Worm (Caenorhabditis elegans) whole organism, L4 larva: ENCODE data around the gene hex-2.

Source experiments
- F10B5.3 ChIP-seq: sonication (generic microtip); optimal IDR thresholded peaks from 2 replicates; lab custom pipeline; 2016; ENCODE audit warnings: mild to moderate bottlenecking, missing genetic modification characterization, missing compliant biosample characterization
- T20F7.1 ChIP-seq: fragments of 200-800 bp; sonication (Bioruptor generic); optimal IDR thresholded peaks from 2 replicates; lab custom pipeline; 2018; ENCODE audit warnings: mild to moderate bottlenecking, missing genetic modification characterization, missing compliant biosample characterization
- ZK337.2 ChIP-seq: fragments of 200-800 bp; sonication (Bioruptor generic); IDR thresholded peaks from 2 replicates; pipeline ENCODE4 v1.3.6; 2022; ENCODE audit warnings: missing genetic modification reagents, missing genetic modification characterization, missing compliant biosample characterization
- aha-1 ChIP-seq: fragments of 150-350 bp; peaks from one replicate; lab custom pipeline; 2014; ENCODE audit warnings: missing biosample characterization, missing genetic modification characterization
- ama-1 ChIP-seq: fragments of 150-350 bp; optimal IDR thresholded peaks from 2 replicates; lab custom pipeline; 2014; ENCODE audit warnings: inconsistent platforms, mixed read lengths
- ceh-62 ChIP-seq: sonication (generic microtip); optimal IDR thresholded peaks from 2 replicates; lab custom pipeline; 2017; ENCODE audit warnings: missing biosample characterization, missing genetic modification characterization
- daf-16 ChIP-seq, 3 experiments: sonication (generic microtip); optimal IDR thresholded peaks; 2 replicates each; lab custom pipeline; 2016 to 2017; ENCODE audit warnings: missing genetic modification characterization in 3 of 3, missing genetic modification reagents in 3 of 3, mild to moderate bottlenecking in 2 of 3, missing compliant biosample characterization in 2 of 3, missing biosample characterization in 1 of 3, moderate library complexity in 1 of 3
- daf-19 ChIP-seq: fragments of 200-800 bp; sonication (Bioruptor generic); conservative IDR thresholded peaks from 2 replicates; pipeline ENCODE4 v1.3.6; 2022; ENCODE audit warnings: missing genetic modification characterization, missing compliant biosample characterization
- dmd-6 ChIP-seq: fragments of 200-800 bp; sonication (Bioruptor generic); IDR thresholded peaks from 2 replicates; pipeline ENCODE4 v1.3.6; 2022; ENCODE audit warnings: missing genetic modification reagents, missing genetic modification characterization, missing compliant biosample characterization
- dve-1 ChIP-seq: sonication (generic microtip); optimal IDR thresholded peaks from 2 replicates; lab custom pipeline; 2017; ENCODE audit warnings: antibody characterized with exemption, mild to moderate bottlenecking, missing genetic modification characterization, missing compliant biosample characterization; ENCODE audit not compliant: insufficient read depth
- egl-27 ChIP-seq: sonication (generic microtip); optimal IDR thresholded peaks from 3 replicates; lab custom pipeline; 2017; ENCODE audit warnings: missing biosample characterization, missing genetic modification reagents, missing genetic modification characterization
- fkh-10 ChIP-seq: fragments of 150-350 bp; optimal IDR thresholded peaks from 2 replicates; lab custom pipeline; 2014; ENCODE audit warnings: missing biosample characterization, missing genetic modification reagents, missing genetic modification characterization
- fos-1 ChIP-seq: fragments of 150-350 bp; optimal IDR thresholded peaks from 2 replicates; lab custom pipeline; 2014; ENCODE audit warnings: missing biosample characterization, missing genetic modification characterization
- gei-8 ChIP-seq: fragments of 200-800 bp; sonication (Bioruptor generic); optimal IDR thresholded peaks from 2 replicates; lab custom pipeline; 2018; ENCODE audit warnings: mild to moderate bottlenecking, missing genetic modification characterization, missing compliant biosample characterization
- hif-1 ChIP-seq, 2 experiments: sonication (generic microtip); optimal IDR thresholded peaks; 2 replicates each; lab custom pipeline; 2016 to 2017; ENCODE audit warnings: missing compliant biosample characterization in 2 of 2, missing genetic modification characterization in 2 of 2, missing genetic modification reagents in 2 of 2, missing genotype in 2 of 2, mild to moderate bottlenecking in 1 of 2
- hlh-11 ChIP-seq: fragments of 200-800 bp; sonication (Bioruptor generic); optimal IDR thresholded peaks from 2 replicates; lab custom pipeline; 2018; ENCODE audit warnings: mild to moderate bottlenecking, missing genetic modification characterization, missing compliant biosample characterization
- hlh-30 ChIP-seq: sonication (generic microtip); optimal IDR thresholded peaks from 2 replicates; lab custom pipeline; 2017; ENCODE audit warnings: antibody characterized with exemption, mild to moderate bottlenecking, missing genetic modification characterization, missing compliant biosample characterization; ENCODE audit not compliant: insufficient read depth
- hmg-1.1 ChIP-seq: fragments of 200-800 bp; sonication (Bioruptor generic); IDR thresholded peaks from 2 replicates; pipeline ENCODE4 v1.3.6; 2022; ENCODE audit warnings: missing genetic modification reagents, missing genetic modification characterization, missing compliant biosample characterization
- lin-15B ChIP-seq: fragments of 150-350 bp; sonication (generic microtip); optimal IDR thresholded peaks from 3 replicates; lab custom pipeline; 2014; ENCODE audit warnings: missing biosample characterization, missing genetic modification characterization
- lin-39 ChIP-seq: fragments of 150-350 bp; optimal IDR thresholded peaks from 2 replicates; lab custom pipeline; 2014; ENCODE audit warnings: missing biosample characterization, missing genetic modification reagents, missing genetic modification characterization
- lsy-2 ChIP-seq, 2 experiments: fragments of 150-350 bp in 1 of 2; sonication (generic microtip) in 1 of 2; optimal IDR thresholded peaks; 2 replicates each; lab custom pipeline; 2014 to 2017; ENCODE audit warnings: missing biosample characterization in 2 of 2, missing genetic modification characterization in 2 of 2
- madf-5 ChIP-seq, 2 experiments: fragments of 200-800 bp; sonication (Bioruptor generic); IDR thresholded peaks; 2 replicates each; pipeline ENCODE4 v1.3.6; 2022; ENCODE audit warnings: missing compliant biosample characterization in 2 of 2, missing genetic modification characterization in 2 of 2
- mdl-1 ChIP-seq, 2 experiments: fragments of 150-350 bp in 1 of 2; sonication (generic microtip) in 1 of 2; optimal IDR thresholded peaks; 2 replicates each; lab custom pipeline; 2014 to 2017; ENCODE audit warnings: missing biosample characterization in 2 of 2, missing genetic modification characterization in 2 of 2
- mep-1 ChIP-seq: fragments of 150-350 bp; sonication (generic microtip); optimal IDR thresholded peaks from 3 replicates; lab custom pipeline; 2014; ENCODE audit warnings: missing biosample characterization, missing genetic modification characterization
- mes-2 ChIP-seq: sonication (generic microtip); optimal IDR thresholded peaks from 2 replicates; lab custom pipeline; 2016; ENCODE audit warnings: missing genotype, mild to moderate bottlenecking, missing genetic modification characterization, missing compliant biosample characterization; ENCODE audit not compliant: poor library complexity, severe bottlenecking
- mxl-3 ChIP-seq: fragments of 200-800 bp; sonication (Bioruptor generic); optimal IDR thresholded peaks from 2 replicates; lab custom pipeline; 2018; ENCODE audit warnings: mild to moderate bottlenecking, missing genetic modification characterization, missing compliant biosample characterization
- nhr-11 ChIP-seq: fragments of 150-350 bp; optimal IDR thresholded peaks from 2 replicates; lab custom pipeline; 2014; ENCODE audit warnings: missing biosample characterization, missing genetic modification characterization
- nhr-237 ChIP-seq: sonication (generic microtip); optimal IDR thresholded peaks from 2 replicates; lab custom pipeline; 2017; ENCODE audit warnings: missing biosample characterization, missing genetic modification characterization
- nhr-28 ChIP-seq: fragments of 150-350 bp; optimal IDR thresholded peaks from 2 replicates; lab custom pipeline; 2014; ENCODE audit warnings: missing biosample characterization, missing genetic modification characterization
- nhr-42 ChIP-seq: fragments of 200-800 bp; sonication (Bioruptor generic); IDR thresholded peaks from 2 replicates; pipeline ENCODE4 v1.3.6; 2022; ENCODE audit warnings: missing genetic modification characterization, missing compliant biosample characterization
- nhr-6 ChIP-seq: fragments of 150-350 bp; optimal IDR thresholded peaks from 2 replicates; lab custom pipeline; 2014; ENCODE audit warnings: missing biosample characterization, missing genetic modification characterization
- pqm-1 ChIP-seq: sonication (generic microtip); optimal IDR thresholded peaks from 2 replicates; lab custom pipeline; 2017; ENCODE audit warnings: missing biosample characterization, missing genetic modification characterization
- rbr-2 ChIP-seq: sonication (generic microtip); optimal IDR thresholded peaks from 2 replicates; lab custom pipeline; 2016; ENCODE audit warnings: missing genotype, missing genetic modification characterization, missing compliant biosample characterization
- sdz-12 ChIP-seq: fragments of 200-800 bp; sonication (Bioruptor generic); optimal IDR thresholded peaks from 2 replicates; lab custom pipeline; 2018; ENCODE audit warnings: mild to moderate bottlenecking, missing genetic modification characterization, missing compliant biosample characterization
- snpc-1.2 ChIP-seq: fragments of 200-800 bp; sonication (Bioruptor generic); IDR thresholded peaks from 2 replicates; pipeline ENCODE4 v1.3.6; 2022; ENCODE audit warnings: missing genetic modification reagents, missing genetic modification characterization, missing compliant biosample characterization
- unc-130 ChIP-seq: sonication (generic microtip); optimal IDR thresholded peaks from 2 replicates; lab custom pipeline; 2016; ENCODE audit warnings: missing genetic modification reagents, missing genetic modification characterization, missing compliant biosample characterization
- vab-7 ChIP-seq: fragments of 200-800 bp; sonication (Bioruptor generic); IDR thresholded peaks from 2 replicates; pipeline ENCODE4 v1.3.6; 2022; ENCODE audit warnings: missing genetic modification reagents, missing genetic modification characterization, missing compliant biosample characterization
- zfp-3 ChIP-seq: fragments of 200-800 bp; sonication (Bioruptor generic); conservative IDR thresholded peaks from 2 replicates; pipeline ENCODE4 v1.3.6; 2022; ENCODE audit warnings: missing genetic modification reagents, missing genetic modification characterization, missing compliant biosample characterization

Gene hex-2

DNA sequence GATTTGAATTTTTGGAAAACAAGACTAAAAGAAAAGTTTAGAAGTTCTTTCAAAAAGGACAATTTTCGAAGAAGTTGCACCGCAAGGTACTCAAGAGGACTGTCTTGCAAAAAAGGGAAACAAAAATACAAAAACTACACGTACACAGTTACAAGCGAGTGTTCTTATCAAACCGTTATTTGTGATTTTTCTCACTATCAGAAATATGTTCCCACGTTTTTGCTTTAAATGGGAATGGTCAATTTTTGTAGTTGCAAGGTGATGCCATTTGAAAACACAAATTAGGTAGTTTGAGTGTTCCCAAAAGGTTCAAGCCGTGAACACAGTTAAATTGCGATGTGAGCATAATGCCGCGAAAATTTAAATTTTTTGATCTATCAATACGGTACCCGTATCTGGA lies 41.9 kb downstream of the hex-2 start:
- TF ChIP-seq pqm-1 (tag; lab: Kevin White, UChicago) (peak; percentile 65), fos-1 (no peak), mes-2 (tag; lab: Kevin White, UChicago) (no peak), T20F7.1 (GFP tag; lab: Kevin White, UChicago) (no peak), mep-1 (tag; lab: Kevin White, UChicago) (no peak), daf-19 (no peak), nhr-28 (tag; lab: Kevin White, UChicago) (peak; percentile 94), F10B5.3 (tag; lab: Kevin White, UChicago) (no peak), nhr-6 (tag; lab: Kevin White, UChicago) (peak; percentile 3), daf-16 (GFP tag; optimal IDR thresholded peaks at IDR 0.05; lab: Kevin White, UChicago) (no peak), daf-16 (tag; optimal IDR thresholded peaks at IDR 0.05; lab: Kevin White, UChicago) (peak; percentile 19)

ce11 chrV:5697581-5697980 lies 43.3 kb downstream of the hex-2 start:
- 0 out of 2 replicates have a peak, but pooled peaks have one; percentile 23 for TF ChIP-seq dmd-6 (GFP tag; lab: Robert Waterston, UW)
- TF ChIP-seq aha-1 (tag; lab: Kevin White, UChicago), result peak; percentile 69
- peak; percentile 18 for TF ChIP-seq hlh-11 (tag; lab: Kevin White, UChicago)
- peak; percentile 60 for TF ChIP-seq nhr-28 (tag; lab: Kevin White, UChicago)
- TF ChIP-seq unc-130 (GFP tag; lab: Kevin White, UChicago), result no peak

DNA sequence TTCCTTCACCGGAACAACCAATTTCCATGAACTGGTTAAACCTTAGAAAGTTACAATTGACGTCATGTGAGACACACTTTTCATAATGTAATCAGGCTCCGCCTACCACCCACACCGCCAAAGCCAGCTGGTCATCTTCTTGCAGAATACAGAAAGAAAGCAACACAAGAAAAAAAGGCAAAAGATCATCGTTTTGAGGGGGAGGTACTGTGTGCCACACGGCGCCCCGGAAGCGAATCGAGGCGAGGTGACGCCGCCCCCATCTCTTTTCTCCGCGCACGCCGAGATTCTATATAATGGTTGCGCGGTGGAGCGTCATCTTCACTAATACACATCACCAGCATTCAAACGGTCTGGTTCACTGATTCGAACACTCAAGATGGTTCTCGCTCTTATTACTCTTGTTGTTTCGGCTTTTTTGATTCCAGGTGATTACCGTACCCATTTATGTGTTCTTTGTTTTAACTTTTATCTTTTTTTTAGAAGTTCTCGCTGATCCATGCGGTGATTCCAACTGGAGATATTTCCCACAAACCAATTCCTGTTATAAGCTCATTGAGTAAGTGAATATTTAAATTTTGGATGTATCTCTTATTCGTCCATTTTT lies 45.7 kb downstream of the hex-2 start, which contains the start of gene clec-1:
Gene clec-1 (plus strand): TSS at position 320 of the 607 bp plus-strand sequence.
- TF ChIP-seq vab-7 (GFP tag; lab: Robert Waterston, UW) (no peak), hmg-1.1 (no peak), nhr-11 (tag; lab: Kevin White, UChicago) (no peak), mes-2 (tag; lab: Kevin White, UChicago) (no peak), nhr-42 (GFP tag; lab: Robert Waterston, UW) (no peak), lin-39 (tag; lab: Kevin White, UChicago) (no peak), hlh-11 (tag; lab: Kevin White, UChicago) (peak; percentile 12), lsy-2 (tag; optimal IDR thresholded peaks at IDR 0.05; lab: Kevin White, UChicago) (no peak), nhr-237 (tag; lab: Kevin White, UChicago) (no peak), madf-5 (GFP tag; IDR thresholded peaks at IDR 0.05; lab: Robert Waterston, UW) (no peak), egl-27 (no peak), ceh-62 (tag; lab: Kevin White, UChicago) (no peak), mdl-1 (tag; optimal IDR thresholded peaks at IDR 0.05; lab: Kevin White, UChicago) (peak in 1 of 2 experiments; percentile 22), mep-1 (tag; lab: Kevin White, UChicago) (no peak), gei-8 (GFP tag; lab: Kevin White, UChicago) (no peak), hlh-30 (tag; lab: Kevin White, UChicago) (no peak), ama-1 (lab: Kevin White, UChicago) (peak; percentile 52), ZK337.2 (GFP tag; lab: Robert Waterston, UW) (no peak), snpc-1.2 (GFP tag; lab: Robert Waterston, UW) (no peak), nhr-28 (tag; lab: Kevin White, UChicago) (peak; percentile 23), dve-1 (tag; lab: Kevin White, UChicago) (no peak), mxl-3 (GFP tag; lab: Kevin White, UChicago) (peak; percentile 34), lin-15B (tag; lab: Kevin White, UChicago) (no peak), hif-1 (tag; optimal IDR thresholded peaks at IDR 0.05; lab: Kevin White, UChicago) (no peak), sdz-12 (GFP tag; lab: Kevin White, UChicago) (no peak), zfp-3 (GFP tag; lab: Robert Waterston, UW) (no peak), rbr-2 (tag; lab: Kevin White, UChicago) (no peak), fkh-10 (GFP tag; lab: Kevin White, UChicago) (no peak), nhr-6 (tag; lab: Kevin White, UChicago) (no peak)
